Worm (Caenorhabditis elegans) whole organism, L2 larva: ENCODE results near the gene F59C12.4.

Experiments used
- elt-3 ChIP-seq: sonication (generic microtip); optimal IDR thresholded peaks from 2 replicates; lab custom pipeline; 2017; ENCODE audit warnings: missing biosample characterization, missing genetic modification characterization
- lin-39 ChIP-seq: fragments of 150-350 bp; optimal IDR thresholded peaks from 2 replicates; lab custom pipeline; 2014; ENCODE audit warnings: missing biosample characterization, missing genetic modification reagents, missing genetic modification characterization

DNA sequence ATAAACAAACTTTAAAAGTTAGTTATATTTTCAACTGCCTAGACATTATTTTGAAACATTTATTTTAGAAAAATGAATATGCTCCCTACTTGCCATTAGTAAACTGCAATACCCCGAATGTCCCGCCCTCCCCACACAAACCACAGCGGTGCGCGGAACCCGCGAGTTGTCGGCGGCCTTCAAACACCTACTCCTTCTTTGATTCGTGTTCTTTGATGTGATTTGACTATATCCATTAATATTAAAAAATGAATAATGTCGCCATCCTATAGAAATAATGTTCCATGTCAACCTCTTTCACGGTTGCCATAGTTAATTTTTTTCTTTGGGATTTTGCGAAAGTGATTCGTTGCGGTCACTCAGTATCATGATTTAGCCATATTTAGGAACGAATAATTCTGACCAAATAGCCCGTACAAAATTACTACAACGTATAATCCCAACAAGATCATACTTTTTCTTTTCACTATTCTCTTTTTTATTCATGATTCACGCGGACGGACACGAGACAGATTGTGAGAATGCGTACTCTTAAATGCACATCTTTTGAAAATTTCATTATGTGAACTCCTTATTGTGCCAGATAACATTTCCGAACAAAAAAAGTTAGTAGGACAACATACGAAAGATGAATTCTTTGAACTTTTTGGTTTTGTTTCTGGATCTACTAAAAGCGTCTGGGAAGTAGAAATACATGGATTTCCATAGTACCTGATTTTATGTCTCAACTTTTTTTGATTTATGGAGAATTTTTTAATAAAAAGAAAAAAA, 37.7 kb downstream of the F59C12.4 start:
- TF ChIP-seq elt-3 (tag; lab: Kevin White, UChicago) (no peak), lin-39 (tag; lab: Kevin White, UChicago) (no peak)
